Worm (Caenorhabditis elegans) whole organism, L4/young adult: ENCODE results near the gene C05C12.4.
"Not testable (repeated sequence)": the region's sequence is repeated elsewhere in the genome, so short reads cannot be mapped to it uniquely, and the experiment has no call there.

Experiments used
- W03F9.2 ChIP-seq: fragments of 150-350 bp; optimal IDR thresholded peaks from 2 replicates; lab custom pipeline; 2014; ENCODE audit warnings: missing biosample characterization, missing genetic modification characterization
- dao-5 ChIP-seq: sonication (generic microtip); optimal IDR thresholded peaks from 2 replicates; lab custom pipeline; 2016; ENCODE audit warnings: missing genotype, missing genetic modification characterization, moderate library complexity, missing compliant biosample characterization

DNA sequence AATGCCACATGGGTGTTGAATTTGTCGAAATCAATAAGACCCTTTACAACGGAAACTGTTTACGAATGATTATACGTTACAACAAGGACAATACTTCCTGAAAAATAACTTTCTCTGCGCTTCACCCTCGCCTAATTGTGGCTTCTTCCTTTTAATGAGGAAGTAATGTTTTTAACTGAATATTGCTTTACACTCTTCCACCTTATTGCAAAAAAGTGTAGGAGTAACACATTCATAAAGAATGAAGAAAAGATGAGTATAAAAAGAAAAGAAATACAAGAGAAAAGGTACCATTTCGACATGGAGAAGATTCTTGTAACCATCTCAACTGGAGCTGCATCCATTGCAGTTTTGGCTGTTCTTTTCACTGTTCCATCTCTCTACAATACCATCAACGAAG, 15.2 kb upstream of the C05C12.4 start, which contains the start of gene col-126:
- TF ChIP-seq dao-5, W03F9.2 (tag; lab: Kevin White, UChicago): not testable (repeated sequence)
